Fruit fly (Drosophila melanogaster) Kc167 (cell line): ENCODE results near the gene Cyp313b1.

Experiments used
- Myc ChIP-seq: fragments of >200 bp; optimal IDR thresholded peaks from 2 replicates; lab custom pipeline; 2017; ENCODE audit warnings: missing external identifiers
- Sin3A ChIP-seq: fragments of >200 bp; optimal IDR thresholded peaks from 2 replicates; lab custom pipeline; 2018; ENCODE audit warnings: missing external identifiers
- h ChIP-seq: fragments of >200 bp; optimal IDR thresholded peaks from 3 replicates; lab custom pipeline; 2018; ENCODE audit warnings: missing external identifiers
- insv ChIP-seq: fragments of >200 bp; optimal IDR thresholded peaks from 3 replicates; lab custom pipeline; 2018; ENCODE audit warnings: missing external identifiers
- psq ChIP-seq: fragments of >200 bp; optimal IDR thresholded peaks from 2 replicates; lab custom pipeline; 2017; ENCODE audit warnings: missing external identifiers
- ttk ChIP-seq: sonication (Bioruptor generic); optimal IDR thresholded peaks from 2 replicates; lab custom pipeline; 2017; ENCODE audit warnings: missing external identifiers

The Cyp313b1 gene

DNA sequence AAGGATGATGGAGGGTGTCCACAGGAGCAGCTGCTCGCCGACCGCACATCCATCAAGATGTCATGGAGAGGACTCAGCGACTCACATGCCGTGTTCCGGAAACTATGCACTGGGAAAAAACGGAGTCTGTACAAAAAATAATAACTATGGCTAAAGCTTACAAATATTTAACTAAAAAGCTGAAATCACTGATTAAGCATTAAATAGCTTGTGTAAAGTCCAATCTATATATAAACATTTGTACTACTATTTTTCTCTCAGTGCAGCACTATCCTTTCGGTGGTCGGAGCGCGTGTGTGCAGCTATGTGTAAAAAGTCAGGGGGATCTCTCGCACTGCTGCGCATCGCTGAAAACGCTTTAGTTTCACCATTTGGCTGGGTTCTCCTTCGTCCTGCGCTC, 49.3 kb downstream of the Cyp313b1 start:
- no peak for TF ChIP-seq insv
- no peak for TF ChIP-seq Sin3A (lab: Kevin White, UChicago)
- TF ChIP-seq psq (lab: Kevin White, UChicago) = no peak
- TF ChIP-seq h (lab: Kevin White, UChicago) = no peak
- no peak for TF ChIP-seq Myc (lab: Kevin White, UChicago)
- no peak for TF ChIP-seq ttk
